Fruit fly (Drosophila melanogaster) whole organism, embryonic: ENCODE data around the gene Pep.

Experiments
- Awh ChIP-seq: fragments of 200-800 bp; sonication (Bioruptor generic); IDR thresholded peaks from 2 replicates; pipeline ENCODE4, ENCODE4 v1.3.6; 2022; ENCODE audit warnings: missing biosample characterization, missing genetic modification characterization
- CG10209 ChIP-seq: fragments of 200-800 bp; sonication (Bioruptor generic); optimal IDR thresholded peaks from 3 replicates; lab custom pipeline; 2017; ENCODE audit warnings: missing biosample characterization, mild to moderate bottlenecking, missing genetic modification characterization, missing genetic modification reagents
- CG10366 ChIP-seq: fragments of 200-800 bp; sonication (Bioruptor generic); IDR thresholded peaks from 2 replicates; pipeline ENCODE4 v1.3.6; 2022; ENCODE audit warnings: missing biosample characterization, missing genetic modification characterization
- CG11085 ChIP-seq: fragments of 200-800 bp; sonication (Bioruptor generic); IDR thresholded peaks from 2 replicates; pipeline ENCODE4 v1.3.6; 2022; ENCODE audit warnings: missing biosample characterization, missing genetic modification characterization
- CG12744 ChIP-seq: fragments of 200-800 bp; sonication (Bioruptor generic); optimal IDR thresholded peaks from 2 replicates; lab custom pipeline; 2016; ENCODE audit warnings: missing biosample characterization, missing genetic modification characterization
- CG12769 ChIP-seq: fragments of 200-800 bp; sonication (Bioruptor generic); optimal IDR thresholded peaks from 2 replicates; lab custom pipeline; 2019; ENCODE audit warnings: missing biosample characterization, mild to moderate bottlenecking, missing genetic modification characterization, moderate library complexity
- CG13123 ChIP-seq: fragments of 200-800 bp; sonication (Bioruptor generic); optimal IDR thresholded peaks from 2 replicates; lab custom pipeline; 2016; ENCODE audit warnings: missing biosample characterization, missing genetic modification characterization
- CG18764 ChIP-seq: fragments of 200-800 bp; sonication (Bioruptor generic); optimal IDR thresholded peaks from 3 replicates; lab custom pipeline; 2016; ENCODE audit warnings: missing biosample characterization, missing genetic modification characterization
- CG2202 ChIP-seq: fragments of 200-800 bp; sonication (Bioruptor generic); optimal IDR thresholded peaks from 2 replicates; lab custom pipeline; 2018; ENCODE audit warnings: missing biosample characterization, mild to moderate bottlenecking, missing genetic modification characterization
- CG32532 ChIP-seq: fragments of 200-800 bp; sonication (Bioruptor generic); IDR thresholded peaks from 2 replicates; pipeline ENCODE4 v1.3.6; 2022; ENCODE audit warnings: missing biosample characterization, missing genetic modification characterization
- CG3281 ChIP-seq: fragments of 200-800 bp; sonication (Bioruptor generic); optimal IDR thresholded peaks from 3 replicates; lab custom pipeline; 2017; ENCODE audit warnings: missing biosample characterization, mild to moderate bottlenecking, missing genetic modification characterization
- CG34376 ChIP-seq: fragments of 200-800 bp; sonication (Bioruptor generic); optimal IDR thresholded peaks from 2 replicates; lab custom pipeline; 2018; ENCODE audit warnings: missing biosample characterization, mild to moderate bottlenecking, missing genetic modification characterization
- CG4730 ChIP-seq: fragments of 200-800 bp; sonication (Bioruptor generic); IDR thresholded peaks from 2 replicates; pipeline ENCODE4 v1.3.6; 2022; ENCODE audit warnings: missing biosample characterization, missing genetic modification characterization
- CG4820 ChIP-seq: fragments of 200-800 bp; sonication (Bioruptor generic); optimal IDR thresholded peaks from 3 replicates; lab custom pipeline; 2016; ENCODE audit warnings: missing biosample characterization, missing genetic modification characterization
- CG6765 ChIP-seq: fragments of 200-800 bp; sonication (Bioruptor generic); optimal IDR thresholded peaks from 3 replicates; lab custom pipeline; 2017; ENCODE audit warnings: missing biosample characterization, mild to moderate bottlenecking, missing genetic modification characterization
- CG6854 ChIP-seq: fragments of 200-800 bp; sonication (Bioruptor generic); optimal IDR thresholded peaks from 3 replicates; lab custom pipeline; 2017; ENCODE audit warnings: missing biosample characterization, mild to moderate bottlenecking, missing genetic modification characterization
- CG7963 ChIP-seq: fragments of 200-800 bp; sonication (Bioruptor generic); IDR thresholded peaks from 3 replicates; pipeline ENCODE4 v1.3.6; 2022; ENCODE audit warnings: missing biosample characterization, missing genetic modification characterization; ENCODE audit not compliant: partially characterized antibody
- CG8281 ChIP-seq: fragments of 200-800 bp; sonication (Bioruptor generic); optimal IDR thresholded peaks from 2 replicates; lab custom pipeline; 2018; ENCODE audit warnings: missing biosample characterization, mild to moderate bottlenecking, missing genetic modification characterization, moderate library complexity
- D19B ChIP-seq: fragments of 200-800 bp; sonication (Bioruptor generic); optimal IDR thresholded peaks from 2 replicates; lab custom pipeline; 2017; ENCODE audit warnings: missing biosample characterization, mild to moderate bottlenecking, missing genetic modification characterization
- MESR4 ChIP-seq: fragments of 200-800 bp; sonication (Bioruptor generic); optimal IDR thresholded peaks from 2 replicates; lab custom pipeline; 2018; ENCODE audit warnings: missing biosample characterization, mild to moderate bottlenecking, missing genetic modification characterization, moderate library complexity
- MTF-1 ChIP-seq: fragments of 200-800 bp; sonication (Bioruptor generic); optimal IDR thresholded peaks from 2 replicates; lab custom pipeline; 2018; ENCODE audit warnings: missing biosample characterization, mild to moderate bottlenecking, missing genetic modification characterization, borderline replicate concordance
- Mad ChIP-seq: fragments of 200-800 bp; sonication (Bioruptor generic); optimal IDR thresholded peaks from 2 replicates; lab custom pipeline; 2016; ENCODE audit warnings: missing biosample characterization, missing genetic modification characterization
- Meics ChIP-seq: fragments of 200-800 bp; sonication (Bioruptor generic); optimal IDR thresholded peaks from 2 replicates; lab custom pipeline; 2017; ENCODE audit warnings: missing biosample characterization, mild to moderate bottlenecking, missing genetic modification characterization
- Mrtf ChIP-seq: fragments of 200-800 bp; sonication (Bioruptor generic); IDR thresholded peaks from 3 replicates; pipeline ENCODE4 v1.3.6; 2022; ENCODE audit warnings: missing biosample characterization, missing genetic modification characterization
- Myb ChIP-seq: fragments of 200-800 bp; sonication (Bioruptor generic); optimal IDR thresholded peaks from 2 replicates; lab custom pipeline; 2016; ENCODE audit warnings: missing biosample characterization, missing genetic modification characterization
- Oli ChIP-seq: fragments of 200-800 bp; sonication (Bioruptor generic); optimal IDR thresholded peaks from 2 replicates; lab custom pipeline; 2018; ENCODE audit warnings: missing biosample characterization, mild to moderate bottlenecking, missing genetic modification characterization, moderate library complexity
- PHDP ChIP-seq: fragments of 200-800 bp; sonication (Bioruptor generic); optimal IDR thresholded peaks from 3 replicates; lab custom pipeline; 2018; ENCODE audit warnings: missing biosample characterization, mild to moderate bottlenecking, missing genetic modification characterization, moderate library complexity
- ato ChIP-seq: fragments of 200-800 bp; sonication (Bioruptor generic); IDR thresholded peaks from 2 replicates; pipeline ENCODE4 v1.3.6; 2022; ENCODE audit warnings: missing biosample characterization, missing genetic modification characterization; ENCODE audit not compliant: partially characterized antibody
- az2 ChIP-seq: fragments of 200-800 bp; sonication (Bioruptor generic); optimal IDR thresholded peaks from 3 replicates; lab custom pipeline; 2016; ENCODE audit warnings: missing biosample characterization, missing genetic modification characterization
- ci ChIP-seq: fragments of 200-800 bp; sonication (Bioruptor generic); IDR thresholded peaks from 3 replicates; pipeline ENCODE4 v1.3.6; 2022; ENCODE audit warnings: missing biosample characterization, missing genetic modification characterization
- danr ChIP-seq: fragments of 200-800 bp; sonication (Bioruptor generic); IDR thresholded peaks from 2 replicates; pipeline ENCODE4 v1.3.6; 2022; ENCODE audit warnings: missing biosample characterization, missing genetic modification characterization
- dmrt99B ChIP-seq: fragments of 200-800 bp; sonication (Bioruptor generic); optimal IDR thresholded peaks from 2 replicates; lab custom pipeline; 2018; ENCODE audit warnings: missing biosample characterization, mild to moderate bottlenecking, missing genetic modification characterization, moderate library complexity
- ems ChIP-seq: fragments of 200-800 bp; sonication (Bioruptor generic); optimal IDR thresholded peaks from 3 replicates; lab custom pipeline; 2016; ENCODE audit warnings: missing biosample characterization, missing genetic modification characterization
- fru ChIP-seq: fragments of >200 bp; optimal IDR thresholded peaks from 2 replicates; lab custom pipeline; 2017
- gro ChIP-seq: fragments of 200-800 bp; sonication (Bioruptor generic); optimal IDR thresholded peaks from 2 replicates; lab custom pipeline; 2016; ENCODE audit warnings: missing biosample characterization, missing genetic modification characterization
- inv ChIP-seq: fragments of 200-800 bp; sonication (Bioruptor generic); IDR thresholded peaks from 2 replicates; pipeline ENCODE4 v1.3.6; 2022; ENCODE audit warnings: missing biosample characterization, missing genetic modification characterization; ENCODE audit not compliant: partially characterized antibody
- klu ChIP-seq: fragments of 200-800 bp; sonication (Bioruptor generic); IDR thresholded peaks from 2 replicates; pipeline ENCODE4 v1.3.6; 2022; ENCODE audit warnings: missing biosample characterization, missing genetic modification characterization
- kni ChIP-seq: fragments of 200-800 bp; sonication (Bioruptor generic); optimal IDR thresholded peaks from 3 replicates; lab custom pipeline; 2017; ENCODE audit warnings: mild to moderate bottlenecking, missing biosample characterization, missing genetic modification reagents, missing genetic modification characterization
- knrl ChIP-seq: fragments of 200-800 bp; sonication (Bioruptor generic); IDR thresholded peaks from 3 replicates; pipeline ENCODE4 v1.3.6; 2022; ENCODE audit warnings: missing biosample characterization, missing genetic modification characterization; ENCODE audit not compliant: partially characterized antibody
- p53 ChIP-seq: fragments of 200-800 bp; sonication (Bioruptor generic); optimal IDR thresholded peaks from 2 replicates; lab custom pipeline; 2016; ENCODE audit warnings: missing biosample characterization, missing genetic modification characterization
- peb ChIP-seq: fragments of 200-800 bp; sonication (Bioruptor generic); IDR thresholded peaks from 2 replicates; pipeline ENCODE4 v1.3.6; 2022; ENCODE audit warnings: missing biosample characterization, missing genetic modification characterization
- phol ChIP-seq: fragments of 200-800 bp; sonication (Bioruptor generic); optimal IDR thresholded peaks from 3 replicates; lab custom pipeline; 2018; ENCODE audit warnings: missing biosample characterization, mild to moderate bottlenecking, missing genetic modification characterization, moderate library complexity
- prd ChIP-seq, 3 experiments: fragments of >200 bp in 2 of 3; fragments of 200-800 bp in 1 of 3; sonication (Bioruptor generic) in 1 of 3; optimal IDR thresholded peaks in 2 of 3; IDR thresholded peaks in 1 of 3; 2 replicates in 2 of 3; 3 replicates in 1 of 3; pipeline versions ENCODE4 v1.3.6 to Lab custom; 2017 to 2022; ENCODE audit warnings: missing biosample characterization in 1 of 3, missing genetic modification characterization in 1 of 3
- psq ChIP-seq: fragments of 200-800 bp; sonication (Bioruptor generic); optimal IDR thresholded peaks from 2 replicates; lab custom pipeline; 2017; ENCODE audit warnings: missing biosample characterization, missing genetic modification characterization
- sens ChIP-seq: fragments of 200-800 bp; sonication (Bioruptor generic); peaks from one replicate; lab custom pipeline; 2016; ENCODE audit warnings: missing biosample characterization, missing genetic modification characterization
- slou ChIP-seq: fragments of 200-800 bp; sonication (Bioruptor generic); optimal IDR thresholded peaks from 3 replicates; lab custom pipeline; 2016; ENCODE audit warnings: missing biosample characterization, missing genetic modification characterization
- so ChIP-seq: fragments of 200-800 bp; sonication (Bioruptor generic); IDR thresholded peaks from 3 replicates; pipeline ENCODE4 v1.3.6; 2022; ENCODE audit warnings: missing biosample characterization, missing genetic modification characterization
- tna ChIP-seq: fragments of 200-800 bp; sonication (Bioruptor generic); IDR thresholded peaks from 2 replicates; pipeline ENCODE4 v1.3.6; 2022; ENCODE audit warnings: missing biosample characterization, missing genetic modification characterization; ENCODE audit not compliant: partially characterized antibody
- trem ChIP-seq: fragments of 200-800 bp; optimal IDR thresholded peaks from 3 replicates; lab custom pipeline; 2019; ENCODE audit warnings: missing biosample characterization, mild to moderate bottlenecking, missing genetic modification characterization, moderate library complexity
- vfl ChIP-seq: fragments of 200-800 bp; sonication (Bioruptor generic); optimal IDR thresholded peaks from 2 replicates; lab custom pipeline; 2016; ENCODE audit warnings: missing biosample characterization, missing genetic modification characterization

Pep gene

DNA sequence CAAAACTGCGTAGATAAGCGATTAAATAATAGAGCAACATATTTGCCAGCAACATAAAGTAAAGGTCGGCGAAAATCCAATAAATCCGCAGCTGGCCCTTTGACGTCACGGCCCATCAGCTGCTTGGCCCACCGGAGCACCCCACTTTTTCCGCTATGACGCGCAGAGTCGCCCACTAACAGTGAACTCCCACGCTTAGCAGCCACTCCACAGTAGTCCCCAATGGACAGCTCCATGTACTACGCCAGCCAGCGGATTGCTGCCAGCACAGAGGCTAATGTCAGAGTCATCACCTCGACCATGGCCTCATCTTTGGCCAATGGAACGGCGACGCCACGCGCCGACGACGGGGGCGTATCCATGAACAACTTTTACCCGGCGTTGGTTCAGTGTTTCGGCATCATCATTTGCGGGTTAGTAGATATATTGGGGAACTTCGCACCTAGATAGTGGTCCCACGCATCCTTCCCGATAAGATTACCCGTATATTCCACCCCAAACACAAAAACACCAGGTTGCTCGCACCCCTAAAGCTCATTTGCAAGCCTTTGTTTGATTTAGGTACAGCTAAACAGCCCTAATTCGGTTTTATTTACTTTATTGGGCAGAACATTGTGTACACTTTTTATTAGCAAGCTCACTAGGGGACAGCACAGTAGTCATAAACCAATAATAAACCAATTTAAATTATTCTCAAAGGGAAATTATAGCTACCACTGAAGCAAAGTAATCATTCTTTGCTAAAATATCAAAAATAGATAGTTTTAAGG lies 22.6 kb downstream of the Pep start (continued):
- TF ChIP-seq CG3281 (GFP tag; lab: Kevin White, UChicago) (peak; percentile 6), CG10366 (no peak), psq (no peak), CG10209 (GFP tag; lab: Kevin White, UChicago) (no peak), CG18764 (GFP tag; lab: Kevin White, UChicago) (no peak), Myb (no peak), CG11085 (GFP tag; lab: Robert Waterston, UW) (no peak), klu (no peak), phol (no peak), peb (GFP tag; lab: Robert Waterston, UW) (no peak), CG6854 (GFP tag; lab: Kevin White, UChicago) (no peak), inv (no peak), sens (peak; percentile 74), MESR4 (GFP tag; lab: Kevin White, UChicago) (peak; percentile 2), prd (optimal IDR thresholded peaks at IDR 0.05; lab: Kevin White, UChicago) (no peak), prd (GFP tag; IDR thresholded peaks at IDR 0.05; lab: Robert Waterston, UW) (no peak), CG6765 (GFP tag; lab: Kevin White, UChicago) (no peak), CG13123 (GFP tag; lab: Kevin White, UChicago) (no peak), az2 (GFP tag; lab: Kevin White, UChicago) (no peak), ci (GFP tag; lab: Robert Waterston, UW) (no peak), slou (no peak), MTF-1 (no peak), CG4820 (GFP tag; lab: Kevin White, UChicago) (no peak), CG2202 (tag; lab: Kevin White, UChicago) (no peak), PHDP (no peak), CG12769 (tag; lab: Kevin White, UChicago) (peak; percentile 7), p53 (no peak), trem (tag; lab: Kevin White, UChicago) (no peak), fru (lab: Kevin White, UChicago) (no peak), CG34376 (no peak), knrl (GFP tag; lab: Robert Waterston, UW) (no peak), Mrtf (GFP tag; lab: Robert Waterston, UW) (no peak), kni (no peak), CG12744 (GFP tag; lab: Kevin White, UChicago) (no peak), dmrt99B (no peak), ato (GFP tag; lab: Robert Waterston, UW) (no peak), CG4730 (GFP tag; lab: Robert Waterston, UW) (no peak), Awh (no peak), CG8281 (tag; lab: Kevin White, UChicago) (no peak), tna (GFP tag; lab: Robert Waterston, UW) (0 out of 2 replicates have a peak, but pooled peaks have one; percentile 23), D19B (GFP tag; lab: Kevin White, UChicago) (no peak), CG32532 (no peak), so (GFP tag; lab: Robert Waterston, UW) (peak; percentile 30; the same call in 1 of the 3 replicates), Meics (peak; percentile 6), CG7963 (GFP tag; lab: Robert Waterston, UW) (no peak), vfl (GFP tag; lab: Kevin White, UChicago) (no peak), Mad (GFP tag; lab: Kevin White, UChicago) (no peak), gro (GFP tag; lab: Kevin White, UChicago) (no peak), danr (no peak), ems (GFP tag; lab: Kevin White, UChicago) (no peak), Oli (tag; lab: Kevin White, UChicago) (no peak)
